Fruit fly (Drosophila melanogaster): Measurements from ENCODE around the gene Rala.

Rala gene

DNA sequence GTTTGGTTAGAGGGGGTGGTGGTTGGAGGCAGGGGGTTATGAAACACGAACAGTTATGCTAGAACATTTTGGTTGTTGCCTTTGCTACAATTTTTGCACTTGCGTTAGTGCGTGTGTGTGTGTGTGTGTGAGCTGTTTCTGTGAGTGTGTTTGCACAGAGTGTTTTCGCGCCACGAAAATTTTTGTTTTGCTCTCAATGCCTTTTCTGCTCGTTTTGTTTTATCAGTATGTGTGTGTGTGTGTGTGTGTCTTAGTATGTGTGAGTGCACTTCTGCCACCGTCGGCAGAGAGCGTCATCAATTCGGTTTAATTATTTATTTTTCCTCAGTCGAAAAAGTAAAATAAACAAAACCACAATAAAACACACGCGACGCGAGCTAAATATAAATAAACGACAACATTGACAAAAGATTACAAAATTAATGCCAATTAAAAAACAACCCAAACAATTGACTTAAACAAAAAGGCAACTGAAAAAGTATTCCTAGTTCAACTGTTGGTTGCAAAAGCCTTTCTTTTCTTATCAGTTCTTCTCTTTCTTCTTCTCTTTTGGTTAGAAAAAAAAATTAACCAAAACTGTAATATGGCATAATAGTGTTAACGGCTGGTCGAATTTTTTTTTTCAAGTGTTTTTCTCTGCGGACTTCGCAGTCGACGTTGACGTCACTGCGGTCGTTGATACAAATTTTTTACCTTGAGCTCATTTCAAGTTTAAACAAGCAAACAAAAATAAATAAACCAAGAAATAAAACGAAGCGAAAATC lies 42.1 kb upstream of the Rala start (continued):
- no peak; the same call in 1 of the 2 replicates for TF ChIP-seq vvl (GFP tag; IDR thresholded peaks at IDR 0.05)
- TF ChIP-seq ash1 (GFP tag; optimal IDR thresholded peaks at IDR 0.05), result no peak
- TF ChIP-seq CG13624 (GFP tag; optimal IDR thresholded peaks at IDR 0.05), result peak; percentile 48
- peak; percentile 77 for TF ChIP-seq Med (GFP tag)
- no peak; the same call in none of the 2 replicates for TF ChIP-seq crol (GFP tag; IDR thresholded peaks at IDR 0.05)
- TF ChIP-seq CG17385 (GFP tag; optimal IDR thresholded peaks at IDR 0.05), result peak; percentile 41
- TF ChIP-seq Hand (GFP tag; optimal IDR thresholded peaks at IDR 0.05), result no peak
- 0 out of 3 replicates have a peak, but pooled peaks have one; percentile 45 for TF ChIP-seq CG17361 (GFP tag; IDR thresholded peaks at IDR 0.05)
- peak; percentile 39 for TF ChIP-seq Oli (tag; optimal IDR thresholded peaks at IDR 0.05)
- TF ChIP-seq PHDP (tag; optimal IDR thresholded peaks at IDR 0.05), result peak; percentile 18
- TF ChIP-seq lab (GFP tag; optimal IDR thresholded peaks at IDR 0.05), result peak; percentile 55
- TF ChIP-seq dpn (GFP tag; optimal IDR thresholded peaks at IDR 0.05), result peak; percentile 4 to 33
- TF ChIP-seq tgo (GFP tag; IDR thresholded peaks at IDR 0.05), result peak; percentile 33; the same call in 2 of the 3 replicates
- no peak for TF ChIP-seq vfl (GFP tag; optimal IDR thresholded peaks at IDR 0.05)
- peak; percentile 66 for TF ChIP-seq Drgx (GFP tag; IDR thresholded peaks at IDR 0.05)
- no peak for TF ChIP-seq gce (GFP tag; IDR thresholded peaks at IDR 0.05)
- TF ChIP-seq wek (GFP tag; optimal IDR thresholded peaks at IDR 0.05), result no peak
- peak; percentile 59 for TF ChIP-seq Adf1 (GFP tag; IDR thresholded peaks at IDR 0.05)
- peak; percentile 30 for TF ChIP-seq mirr (GFP tag; optimal IDR thresholded peaks at IDR 0.05)
- no peak for TF ChIP-seq aop (GFP tag; IDR thresholded peaks at IDR 0.05)
- peak; percentile 22 for TF ChIP-seq Fer3 (tag; optimal IDR thresholded peaks at IDR 0.05)
- no peak for TF ChIP-seq Nf-YA (GFP tag; IDR thresholded peaks at IDR 0.05)
- no peak for TF ChIP-seq CG12236 (GFP tag; optimal IDR thresholded peaks at IDR 0.05)
- 0 out of 2 replicates have a peak, but pooled peaks have one; percentile 12 for TF ChIP-seq H2.0 (GFP tag; IDR thresholded peaks at IDR 0.05)
- peak; percentile 6 for TF ChIP-seq CHES-1-like (GFP tag; optimal IDR thresholded peaks at IDR 0.05)
- TF ChIP-seq CG5180 (GFP tag; optimal IDR thresholded peaks at IDR 0.05), result no peak
- TF ChIP-seq CG15601 (tag; optimal IDR thresholded peaks at IDR 0.05), result no peak
- TF ChIP-seq Nf-YC (tag; optimal IDR thresholded peaks at IDR 0.05), result no peak
- TF ChIP-seq dmrt99B (tag; optimal IDR thresholded peaks at IDR 0.05), result peak; percentile 36
- TF ChIP-seq NfI (GFP tag; optimal IDR thresholded peaks at IDR 0.05), result peak; percentile 25
- no peak for TF ChIP-seq ems (GFP tag; optimal IDR thresholded peaks at IDR 0.05)
- no peak for TF ChIP-seq CG8089 (GFP tag; optimal IDR thresholded peaks at IDR 0.05)
- no peak for TF ChIP-seq Scr (GFP tag; IDR thresholded peaks at IDR 0.05; ENCODE audit: partially characterized antibody)
- peak; percentile 25 for TF ChIP-seq Atf-2 (GFP tag; optimal IDR thresholded peaks at IDR 0.05)
- TF ChIP-seq nom (GFP tag; optimal IDR thresholded peaks at IDR 0.05), result peak; percentile 71
- TF ChIP-seq NFAT (GFP tag; IDR thresholded peaks at IDR 0.05), result no peak
- peak; percentile 14 for TF ChIP-seq Side (GFP tag; optimal IDR thresholded peaks at IDR 0.05)
- peak; percentile 64 for TF ChIP-seq CG7839 (tag; optimal IDR thresholded peaks at IDR 0.05)
- TF ChIP-seq kah (GFP tag; optimal IDR thresholded peaks at IDR 0.05), result no peak
- TF ChIP-seq CG3065 (GFP tag; optimal IDR thresholded peaks at IDR 0.05), result no peak
- no peak for TF ChIP-seq cato (GFP tag; optimal IDR thresholded peaks at IDR 0.05; ENCODE audit: borderline replicate concordance)
- TF ChIP-seq CG8924 (tag; optimal IDR thresholded peaks at IDR 0.05), result peak; percentile 13
- no peak for TF ChIP-seq dimm (GFP tag; IDR thresholded peaks at IDR 0.05)
- TF ChIP-seq grau (tag; optimal IDR thresholded peaks at IDR 0.05), result peak; percentile 43
- TF ChIP-seq CG15514 (GFP tag; optimal IDR thresholded peaks at IDR 0.05), result peak; percentile 3
- TF ChIP-seq CG10209 (GFP tag; optimal IDR thresholded peaks at IDR 0.05), result peak; percentile 21
- TF ChIP-seq CG10321 (GFP tag; IDR thresholded peaks at IDR 0.05), result no peak
- TF ChIP-seq CG9817 (tag; optimal IDR thresholded peaks at IDR 0.05), result no peak
- no peak for TF ChIP-seq CG9437 (GFP tag; optimal IDR thresholded peaks at IDR 0.05)
